Fruit fly (Drosophila melanogaster): ENCODE results near the gene bap.
A peak's percentile ranks its signal among the peaks of the same experiment; 100 is the strongest.

bap gene

dm6 chr3R:21376331-21376761 lies 12.3 kb upstream of the bap start (continued):
- TF ChIP-seq pdm3 (GFP tag; optimal IDR thresholded peaks at IDR 0.05): no peak
- TF ChIP-seq CG4318 (GFP tag; optimal IDR thresholded peaks at IDR 0.05): no peak
- no peak for TF ChIP-seq CG8632 (GFP tag; optimal IDR thresholded peaks at IDR 0.05)
- TF ChIP-seq CG16779 (tag; optimal IDR thresholded peaks at IDR 0.05): no peak
- no peak for TF ChIP-seq Eip75B (GFP tag; optimal IDR thresholded peaks at IDR 0.05)
- no peak for TF ChIP-seq OdsH (GFP tag; optimal IDR thresholded peaks at IDR 0.05)
- TF ChIP-seq Blimp-1 (GFP tag; optimal IDR thresholded peaks at IDR 0.05): no peak

- TF ChIP-seq CG34406 (GFP tag; optimal IDR thresholded peaks at IDR 0.05) (no peak), CG6276 (GFP tag; optimal IDR thresholded peaks at IDR 0.05) (no peak), Eip93F (GFP tag; optimal IDR thresholded peaks at IDR 0.05) (no peak), svp (GFP tag) (peak; percentile 67), CG3919 (GFP tag; optimal IDR thresholded peaks at IDR 0.05) (peak; percentile 17), dsx (GFP tag; optimal IDR thresholded peaks at IDR 0.05; ENCODE audit: poor library complexity, severe bottlenecking) (peak; percentile 42), Eip78C (GFP tag) (peak; percentile 63), CG8119 (GFP tag; IDR thresholded peaks at IDR 0.05) (no peak), CG16779 (tag; optimal IDR thresholded peaks at IDR 0.05) (peak; percentile 6), Eip75B (GFP tag; optimal IDR thresholded peaks at IDR 0.05) (peak; percentile 5), CG6163 (GFP tag; IDR thresholded peaks at IDR 0.05) (0 out of 3 replicates have a peak, but pooled peaks have one; percentile 30), CG4318 (GFP tag; optimal IDR thresholded peaks at IDR 0.05) (no peak), Lpt (GFP tag; optimal IDR thresholded peaks at IDR 0.05) (no peak), achi (GFP tag; optimal IDR thresholded peaks at IDR 0.05) (peak; percentile 5), CG10631 (GFP tag; optimal IDR thresholded peaks at IDR 0.05) (no peak), acj6 (GFP tag; optimal IDR thresholded peaks at IDR 0.05) (no peak), Sox102F (GFP tag; optimal IDR thresholded peaks at IDR 0.05) (peak; percentile 40), topi (GFP tag; optimal IDR thresholded peaks at IDR 0.05) (peak; percentile 14), Hr39 (GFP tag; optimal IDR thresholded peaks at IDR 0.05) (no peak), CG9139 (GFP tag; optimal IDR thresholded peaks at IDR 0.05) (peak; percentile 23), lz (GFP tag; optimal IDR thresholded peaks at IDR 0.05) (no peak), esn (GFP tag; optimal IDR thresholded peaks at IDR 0.05) (peak; percentile 29), ss (GFP tag; optimal IDR thresholded peaks at IDR 0.05) (peak; percentile 23 to 40)
Measured at dm6 chr3R:21376859-21377607, 11.6 kb upstream of the bap start.

- TF ChIP-seq CG6163 (GFP tag; IDR thresholded peaks at IDR 0.05) (peak; percentile 98), CG8119 (GFP tag; IDR thresholded peaks at IDR 0.05) (peak; percentile 97), Sox14 (GFP tag; optimal IDR thresholded peaks at IDR 0.05) (peak; percentile 87), Eip93F (GFP tag; optimal IDR thresholded peaks at IDR 0.05) (peak; percentile 89), fd85E (GFP tag; optimal IDR thresholded peaks at IDR 0.05) (peak; percentile 64), Sox102F (GFP tag; optimal IDR thresholded peaks at IDR 0.05) (peak; percentile 92), fd59A (GFP tag; optimal IDR thresholded peaks at IDR 0.05) (peak; percentile 86), Gug (GFP tag; IDR thresholded peaks at IDR 0.05) (peak; percentile 92), Eip75B (GFP tag; optimal IDR thresholded peaks at IDR 0.05) (peak; percentile 86), Lpt (GFP tag; optimal IDR thresholded peaks at IDR 0.05) (peak; percentile 88), CG10631 (GFP tag; optimal IDR thresholded peaks at IDR 0.05) (peak; percentile 94), CG1621 (tag; optimal IDR thresholded peaks at IDR 0.05) (peak; percentile 90), Hr38 (GFP tag; optimal IDR thresholded peaks at IDR 0.05) (no peak), CG6792 (GFP tag; optimal IDR thresholded peaks at IDR 0.05) (peak; percentile 95), net (GFP tag; optimal IDR thresholded peaks at IDR 0.05) (peak; percentile 93), Hr4 (GFP tag; optimal IDR thresholded peaks at IDR 0.05) (peak; percentile 82), CG6854 (GFP tag; optimal IDR thresholded peaks at IDR 0.05) (peak; percentile 86), Met (GFP tag; optimal IDR thresholded peaks at IDR 0.05) (peak; percentile 93), Blimp-1 (GFP tag; optimal IDR thresholded peaks at IDR 0.05) (peak; percentile 82), ss (GFP tag; optimal IDR thresholded peaks at IDR 0.05) (peak; percentile 89 to 91), cyc (GFP tag; optimal IDR thresholded peaks at IDR 0.05) (peak; percentile 83), CG16779 (tag; optimal IDR thresholded peaks at IDR 0.05) (peak; percentile 85), achi (GFP tag; optimal IDR thresholded peaks at IDR 0.05) (peak; percentile 92), CG10669 (GFP tag; optimal IDR thresholded peaks at IDR 0.05) (peak; percentile 92), spab (GFP tag; optimal IDR thresholded peaks at IDR 0.05) (peak; percentile 91), Ets21C (GFP tag; optimal IDR thresholded peaks at IDR 0.05) (peak; percentile 68), acj6 (GFP tag; optimal IDR thresholded peaks at IDR 0.05) (peak; percentile 95), salr (GFP tag; optimal IDR thresholded peaks at IDR 0.05) (peak; percentile 80 to 86), dsx (GFP tag; optimal IDR thresholded peaks at IDR 0.05; ENCODE audit: poor library complexity, severe bottlenecking) (peak; percentile 96), Hr39 (GFP tag; optimal IDR thresholded peaks at IDR 0.05) (peak; percentile 77), topi (GFP tag; optimal IDR thresholded peaks at IDR 0.05) (peak; percentile 92), CG34406 (GFP tag; optimal IDR thresholded peaks at IDR 0.05) (peak; percentile 94), Smox (GFP tag; optimal IDR thresholded peaks at IDR 0.05) (peak; percentile 91)
Measured at dm6 chr3R:21378595-21378994, 10.1 kb upstream of the bap start, which contains the start of gene tin. tin (plus strand) TSS chr3R:21378977.

All from whole organism, prepupa.